Worm (Caenorhabditis elegans) whole organism, L4 larva: ENCODE results near the gene C29E4.13.

Source experiments
- dve-1 ChIP-seq: sonication (generic microtip); optimal IDR thresholded peaks from 2 replicates; lab custom pipeline; 2017; ENCODE audit warnings: antibody characterized with exemption, mild to moderate bottlenecking, missing genetic modification characterization, missing compliant biosample characterization; ENCODE audit not compliant: insufficient read depth
- hlh-11 ChIP-seq: fragments of 200-800 bp; sonication (Bioruptor generic); optimal IDR thresholded peaks from 2 replicates; lab custom pipeline; 2018; ENCODE audit warnings: mild to moderate bottlenecking, missing genetic modification characterization, missing compliant biosample characterization
- jun-1 ChIP-seq: fragments of 150-350 bp; optimal IDR thresholded peaks from 2 replicates; lab custom pipeline; 2014; ENCODE audit warnings: missing biosample characterization, missing genetic modification reagents, missing genetic modification characterization

DNA sequence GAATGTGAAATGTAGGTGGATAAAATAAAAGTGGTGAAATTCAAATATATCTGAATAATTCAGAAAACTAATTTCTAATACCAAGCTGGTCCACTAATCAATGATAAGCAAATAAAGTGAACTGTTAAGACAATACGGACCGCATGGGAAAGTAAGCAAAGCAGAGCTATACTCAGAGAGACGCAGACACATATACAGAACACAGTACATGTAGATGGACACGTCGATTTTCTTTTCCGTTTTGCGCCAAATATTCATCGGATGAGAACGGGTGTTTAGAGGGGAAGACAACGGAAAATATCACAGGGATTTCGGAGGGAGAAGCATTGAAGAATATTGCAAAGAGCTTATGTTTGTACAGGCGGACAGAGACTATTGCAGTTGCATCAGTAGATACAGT is 2.5 kb downstream of the C29E4.13 start:
- TF ChIP-seq hlh-11 (tag; lab: Kevin White, UChicago) (no peak), dve-1 (tag; lab: Kevin White, UChicago) (no peak), jun-1 (tag; lab: Kevin White, UChicago) (no peak)
